Worm (Caenorhabditis elegans): ENCODE measurements around the gene ipla-7.

- no peak for TF ChIP-seq ztf-23 (GFP tag; IDR thresholded peaks at IDR 0.05)
- no peak for TF ChIP-seq T22C8.4 (GFP tag; IDR thresholded peaks at IDR 0.05)
- TF ChIP-seq klf-2 (GFP tag; conservative IDR thresholded peaks at IDR 0.05), result no peak
- no peak for TF ChIP-seq flt-1 (GFP tag; IDR thresholded peaks at IDR 0.05)
- no peak for TF ChIP-seq cog-1 (tag; optimal IDR thresholded peaks at IDR 0.05)
These were observed 25.7 kb downstream of the ipla-7 start, which contains the start of gene F44D12.10 for ce11 chrIV:10036966-10037365.

All from whole organism, midembryonic.